Worm (Caenorhabditis elegans) whole organism, young adult: ENCODE results near the gene T19A5.3.
"Not testable (repeated sequence)": the region's sequence is repeated elsewhere in the genome, so short reads cannot be mapped to it uniquely, and the experiment has no call there.

Experiments used
- B0261.1 ChIP-seq: sonication (generic microtip); optimal IDR thresholded peaks from 2 replicates; lab custom pipeline; 2016; ENCODE audit warnings: mild to moderate bottlenecking, missing genetic modification characterization, moderate library complexity, missing compliant biosample characterization
- F22D6.2 ChIP-seq: sonication (generic microtip); optimal IDR thresholded peaks from 2 replicates; lab custom pipeline; 2016; ENCODE audit warnings: mild to moderate bottlenecking, missing genetic modification characterization, missing compliant biosample characterization
- Y53F4B.3 ChIP-seq: fragments of 200-800 bp; sonication (Bioruptor generic); IDR thresholded peaks from 2 replicates; pipeline ENCODE4 v1.3.6; 2022; ENCODE audit warnings: missing genetic modification reagents, missing genetic modification characterization, missing compliant biosample characterization
- Y56A3A.18 ChIP-seq: fragments of 200-800 bp; sonication (Bioruptor generic); IDR thresholded peaks from 2 replicates; pipeline ENCODE4 v1.3.6; 2022; ENCODE audit warnings: missing genetic modification reagents, missing genetic modification characterization, missing compliant biosample characterization
- Y67H2A.10 ChIP-seq: fragments of 200-800 bp; sonication (Bioruptor generic); conservative IDR thresholded peaks from 2 replicates; pipeline ENCODE4 v1.3.6; 2022; ENCODE audit warnings: missing genetic modification reagents, missing genetic modification characterization, missing compliant biosample characterization
- ama-1 ChIP-seq, 3 experiments: fragments of 150-350 bp in 1 of 3; sonication (generic microtip) in 2 of 3; optimal IDR thresholded peaks; 2 replicates each; lab custom pipeline; 2014 to 2018; ENCODE audit warnings: missing biosample characterization in 2 of 3, missing genetic modification characterization in 2 of 3, missing genetic modification reagents in 2 of 3
- aptf-3 ChIP-seq: fragments of 200-800 bp; sonication (Bioruptor generic); IDR thresholded peaks from 2 replicates; pipeline ENCODE4 v1.3.6; 2022; ENCODE audit warnings: missing genetic modification characterization, missing compliant biosample characterization
- ceh-100 ChIP-seq: fragments of 200-800 bp; sonication (Bioruptor generic); IDR thresholded peaks from 2 replicates; pipeline ENCODE4 v1.3.6; 2022; ENCODE audit warnings: missing genetic modification reagents, missing genetic modification characterization, missing compliant biosample characterization
- ceh-40 ChIP-seq: fragments of 200-800 bp; sonication (Bioruptor generic); IDR thresholded peaks from 2 replicates; pipeline ENCODE4 v1.3.6; 2022; ENCODE audit warnings: missing genetic modification characterization, missing compliant biosample characterization
- ceh-91 ChIP-seq: fragments of 200-800 bp; sonication (Bioruptor generic); IDR thresholded peaks from 2 replicates; pipeline ENCODE4 v1.3.6; 2022; ENCODE audit warnings: missing genetic modification reagents, missing genetic modification characterization, missing compliant biosample characterization
- chd-7 ChIP-seq: sonication (generic microtip); optimal IDR thresholded peaks from 2 replicates; lab custom pipeline; 2016; ENCODE audit warnings: mild to moderate bottlenecking, missing genetic modification characterization, moderate library complexity, missing compliant biosample characterization
- egrh-3 ChIP-seq: fragments of 200-800 bp; sonication (Bioruptor generic); IDR thresholded peaks from 2 replicates; pipeline ENCODE4 v1.3.6; 2022; ENCODE audit warnings: missing genetic modification reagents, missing genetic modification characterization, missing compliant biosample characterization
- him-1 ChIP-seq: sonication (generic microtip); optimal IDR thresholded peaks from 2 replicates; lab custom pipeline; 2016; ENCODE audit warnings: missing genotype, missing genetic modification reagents, missing genetic modification characterization, missing compliant biosample characterization
- hlh-12 ChIP-seq: sonication (generic microtip); optimal IDR thresholded peaks from 2 replicates; lab custom pipeline; 2016; ENCODE audit warnings: missing genetic modification characterization, missing compliant biosample characterization
- hmg-1.2 ChIP-seq: fragments of 200-800 bp; sonication (Bioruptor generic); IDR thresholded peaks from 2 replicates; pipeline ENCODE4 v1.3.6; 2022; ENCODE audit warnings: missing genetic modification reagents, missing genetic modification characterization, missing compliant biosample characterization
- lag-1 ChIP-seq: fragments of 200-800 bp; sonication (Bioruptor generic); IDR thresholded peaks from 2 replicates; pipeline ENCODE4 v1.3.6; 2022; ENCODE audit warnings: missing genetic modification reagents, missing genetic modification characterization, missing compliant biosample characterization
- lin-40 ChIP-seq: sonication (generic microtip); optimal IDR thresholded peaks from 2 replicates; lab custom pipeline; 2016; ENCODE audit warnings: missing genetic modification characterization, mild to moderate bottlenecking, missing compliant biosample characterization, missing genotype, missing genetic modification reagents
- lsy-27 ChIP-seq: sonication (generic microtip); optimal IDR thresholded peaks from 2 replicates; lab custom pipeline; 2017; ENCODE audit warnings: missing genetic modification characterization, mild to moderate bottlenecking, missing compliant biosample characterization, antibody characterized with exemption, missing genotype, borderline replicate concordance; ENCODE audit not compliant: insufficient read depth
- madf-8 ChIP-seq: fragments of 200-800 bp; sonication (Bioruptor generic); conservative IDR thresholded peaks from 2 replicates; pipeline ENCODE4 v1.3.6; 2022; ENCODE audit warnings: missing genetic modification reagents, missing genetic modification characterization, missing compliant biosample characterization
- mel-28 ChIP-seq: sonication (generic microtip); optimal IDR thresholded peaks from 2 replicates; lab custom pipeline; 2016; ENCODE audit warnings: borderline replicate concordance, mild to moderate bottlenecking, missing genetic modification characterization, missing compliant biosample characterization
- nfyb-1 ChIP-seq: fragments of 200-800 bp; sonication (Bioruptor generic); IDR thresholded peaks from 2 replicates; pipeline ENCODE4 v1.3.6; 2022; ENCODE audit warnings: missing genetic modification reagents, missing genetic modification characterization, missing compliant biosample characterization
- nhr-27 ChIP-seq: fragments of 200-800 bp; sonication (Bioruptor generic); optimal IDR thresholded peaks from 2 replicates; lab custom pipeline; 2018; ENCODE audit warnings: mild to moderate bottlenecking, missing genetic modification characterization, moderate library complexity, missing compliant biosample characterization
- pha-4 ChIP-seq: fragments of 150-350 bp; sonication (generic microtip); optimal IDR thresholded peaks from 2 replicates; lab custom pipeline; 2014; ENCODE audit warnings: missing biosample characterization, missing genetic modification reagents, missing genetic modification characterization
- rec-8 ChIP-seq, 2 experiments: sonication (generic microtip); optimal IDR thresholded peaks; 2 replicates each; lab custom pipeline; 2016; ENCODE audit warnings: mild to moderate bottlenecking in 2 of 2, missing genetic modification characterization in 2 of 2, missing genetic modification reagents in 2 of 2, missing genotype in 2 of 2, missing biosample characterization in 1 of 2, missing compliant biosample characterization in 1 of 2, moderate library complexity in 1 of 2
- repo-1 ChIP-seq: sonication (generic microtip); optimal IDR thresholded peaks from 2 replicates; lab custom pipeline; 2017; ENCODE audit warnings: mild to moderate bottlenecking, missing genetic modification characterization, missing compliant biosample characterization
- sdz-38 ChIP-seq: sonication (generic microtip); optimal IDR thresholded peaks from 2 replicates; lab custom pipeline; 2016; ENCODE audit warnings: missing genotype, missing genetic modification characterization, missing compliant biosample characterization
- sea-2 ChIP-seq: fragments of 200-800 bp; sonication (Bioruptor generic); IDR thresholded peaks from 2 replicates; pipeline ENCODE4 v1.3.6; 2022; ENCODE audit warnings: missing genetic modification characterization, missing compliant biosample characterization
- snpc-1.1 ChIP-seq: sonication (generic microtip); optimal IDR thresholded peaks from 2 replicates; lab custom pipeline; 2017; ENCODE audit warnings: missing genetic modification characterization, mild to moderate bottlenecking, missing compliant biosample characterization, antibody characterized with exemption, moderate library complexity, missing genotype, missing genetic modification reagents; ENCODE audit not compliant: insufficient read depth
- snpc-4 ChIP-seq, 5 experiments: fragments of 150-350 bp in 1 of 5; sonication (generic microtip) in 4 of 5; optimal IDR thresholded peaks; 2 replicates each; lab custom pipeline; 2014 to 2018; ENCODE audit warnings: missing genetic modification characterization in 5 of 5, missing biosample characterization in 3 of 5, antibody characterized with exemption in 2 of 5, mild to moderate bottlenecking in 2 of 5, missing compliant biosample characterization in 2 of 5, missing genotype in 2 of 5, moderate library complexity in 2 of 5, missing genetic modification reagents in 1 of 5
- sptf-2 ChIP-seq: fragments of 200-800 bp; sonication (Bioruptor generic); optimal IDR thresholded peaks from 2 replicates; lab custom pipeline; 2018; ENCODE audit warnings: mild to moderate bottlenecking, missing genetic modification characterization, missing compliant biosample characterization
- tbp1 ChIP-seq: fragments of 200-800 bp; sonication (Bioruptor generic); optimal IDR thresholded peaks from 2 replicates; lab custom pipeline; 2018; ENCODE audit warnings: mild to moderate bottlenecking, missing genetic modification characterization, missing compliant biosample characterization
- tlf-1 ChIP-seq: fragments of 200-800 bp; sonication (Bioruptor generic); optimal IDR thresholded peaks from 2 replicates; lab custom pipeline; 2018; ENCODE audit warnings: mild to moderate bottlenecking, missing genetic modification characterization, missing compliant biosample characterization
- zim-3 ChIP-seq: sonication (generic microtip); optimal IDR thresholded peaks from 2 replicates; lab custom pipeline; 2017; ENCODE audit warnings: mild to moderate bottlenecking, missing genetic modification characterization, moderate library complexity, missing compliant biosample characterization

The T19A5.3 gene

DNA sequence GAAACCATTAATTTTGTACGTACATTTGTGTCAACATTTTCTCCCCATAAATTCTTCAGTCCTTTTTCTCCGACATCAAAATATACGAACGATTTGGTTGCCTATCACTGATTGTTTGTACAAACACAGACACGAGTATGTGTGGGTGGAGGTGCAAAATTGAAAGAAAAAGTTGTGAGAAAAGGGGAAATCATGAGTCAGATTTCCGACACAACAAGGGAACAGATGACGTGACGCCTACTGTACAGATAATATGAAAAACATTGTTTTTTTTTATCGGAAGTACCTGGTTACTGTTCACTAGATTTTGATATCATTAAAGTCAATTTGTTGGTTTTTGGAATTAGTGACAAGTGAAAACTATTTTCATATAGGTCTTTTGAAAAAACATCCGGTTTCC is 9.6 kb downstream of the T19A5.3 start:
- TF ChIP-seq ceh-40 (GFP tag; lab: Robert Waterston, UW): no peak
- TF ChIP-seq madf-8 (GFP tag; lab: Robert Waterston, UW): no peak
- no peak for TF ChIP-seq B0261.1 (tag; lab: Kevin White, UChicago)
- TF ChIP-seq nhr-27 (tag; lab: Kevin White, UChicago): no peak
- TF ChIP-seq, all 124 proteins: peak for 0

DNA sequence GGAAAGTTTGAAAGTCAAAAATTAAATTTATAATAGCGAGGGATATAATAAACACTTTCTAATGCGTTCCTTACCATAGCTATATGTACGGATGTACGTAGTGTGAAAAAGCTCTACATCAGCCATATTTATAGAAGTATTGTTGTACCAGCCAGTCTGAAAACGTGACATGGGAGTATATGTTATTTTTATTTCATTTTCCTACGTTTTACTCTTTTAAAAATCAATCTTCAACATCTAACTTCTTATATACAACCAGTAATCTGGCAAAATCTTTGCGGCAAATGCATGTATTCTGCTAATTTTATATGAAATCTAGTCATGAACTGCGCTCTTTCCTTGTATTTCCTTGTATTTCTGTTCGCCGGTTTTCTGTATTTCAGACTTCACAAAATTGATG is 11.5 kb downstream of the T19A5.3 start, which contains the start of gene H14N18.2:
Gene H14N18.2, plus strand, starts transcription at position 301 of the 400 bp plus-strand sequence.
- no peak for TF ChIP-seq Y67H2A.10
- no peak for TF ChIP-seq chd-7 (tag; lab: Kevin White, UChicago)
- no peak for TF ChIP-seq tbp1 (GFP tag; lab: Kevin White, UChicago)
- TF ChIP-seq sptf-2 (GFP tag; lab: Kevin White, UChicago): no peak
- TF ChIP-seq ceh-100 (GFP tag; lab: Robert Waterston, UW): no peak
- no peak for TF ChIP-seq egrh-3 (GFP tag; lab: Robert Waterston, UW)
- TF ChIP-seq lag-1 (GFP tag; lab: Robert Waterston, UW): no peak
- no peak for TF ChIP-seq lsy-27
- no peak for TF ChIP-seq ceh-91 (GFP tag; lab: Robert Waterston, UW)
- no peak for TF ChIP-seq lin-40
- TF ChIP-seq tlf-1: no peak
- TF ChIP-seq snpc-1.1: no peak

DNA sequence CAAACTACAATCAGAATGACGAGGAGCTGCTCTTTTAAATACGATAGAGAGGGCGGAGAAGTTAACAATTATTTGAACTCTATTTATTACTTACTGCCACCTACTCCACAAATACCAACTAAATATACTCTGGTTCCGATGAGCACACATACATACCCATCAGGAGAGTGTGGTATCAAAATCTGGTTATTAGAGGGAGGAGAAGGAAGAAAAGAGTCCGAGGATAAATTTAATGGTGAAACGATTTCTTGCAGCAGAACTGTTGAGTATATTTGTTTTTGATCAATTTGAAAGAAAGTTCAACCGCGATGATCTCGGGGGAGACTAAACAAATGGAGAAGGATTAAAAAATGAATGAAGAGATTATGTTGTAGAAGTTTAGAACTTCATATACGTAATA is 14.9 kb downstream of the T19A5.3 start, which contains the start of gene H14N18.4:
Gene H14N18.4, minus strand, starts transcription at position 12 of the 400 bp plus-strand sequence.
- no peak for TF ChIP-seq repo-1 (tag; lab: Kevin White, UChicago)
- TF ChIP-seq tlf-1: no peak
- no peak for TF ChIP-seq sdz-38 (tag; lab: Kevin White, UChicago)
- TF ChIP-seq, all 124 proteins: peak for 0

DNA sequence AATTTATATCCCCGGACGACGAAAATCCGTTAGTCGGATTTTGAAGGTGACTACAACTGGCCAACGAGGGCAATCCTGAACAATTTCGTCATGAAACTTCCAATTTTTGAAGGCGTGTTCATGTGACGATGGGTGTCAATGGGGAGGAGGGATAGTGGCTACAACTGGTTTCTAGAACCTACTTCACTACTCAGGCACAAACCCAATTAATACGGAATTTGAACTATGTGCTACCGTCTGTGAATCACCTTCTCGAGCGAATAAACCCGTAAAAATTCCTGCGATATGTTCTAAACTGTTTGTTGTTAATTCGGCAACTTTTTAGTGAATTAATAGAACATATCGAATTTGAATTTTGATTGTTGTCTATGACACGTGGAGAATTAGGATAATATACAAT is 16.1 kb downstream of the T19A5.3 start:
- TF ChIP-seq Y56A3A.18 (no peak), him-1 (no peak), pha-4 (tag; lab: Kevin White, UChicago) (no peak), sea-2 (no peak), hlh-12 (tag; lab: Kevin White, UChicago) (no peak), zim-3 (tag; lab: Kevin White, UChicago) (no peak), F22D6.2 (tag; lab: Kevin White, UChicago) (no peak), mel-28 (tag; lab: Kevin White, UChicago) (no peak), rec-8 (tag; optimal IDR thresholded peaks at IDR 0.05; lab: Kevin White, UChicago) (no peak), ama-1 (optimal IDR thresholded peaks at IDR 0.05; lab: Kevin White, UChicago) (no peak), ama-1 (GFP tag; optimal IDR thresholded peaks at IDR 0.05; lab: Kevin White, UChicago) (no peak), Y53F4B.3 (no peak), lag-1 (GFP tag; lab: Robert Waterston, UW) (no peak), nfyb-1 (GFP tag; lab: Robert Waterston, UW) (no peak), ceh-91 (GFP tag; lab: Robert Waterston, UW) (no peak), aptf-3 (GFP tag; lab: Robert Waterston, UW) (no peak), tbp1 (GFP tag; lab: Kevin White, UChicago) (no peak)
- TF ChIP-seq, all 124 proteins: peak for 0

DNA sequence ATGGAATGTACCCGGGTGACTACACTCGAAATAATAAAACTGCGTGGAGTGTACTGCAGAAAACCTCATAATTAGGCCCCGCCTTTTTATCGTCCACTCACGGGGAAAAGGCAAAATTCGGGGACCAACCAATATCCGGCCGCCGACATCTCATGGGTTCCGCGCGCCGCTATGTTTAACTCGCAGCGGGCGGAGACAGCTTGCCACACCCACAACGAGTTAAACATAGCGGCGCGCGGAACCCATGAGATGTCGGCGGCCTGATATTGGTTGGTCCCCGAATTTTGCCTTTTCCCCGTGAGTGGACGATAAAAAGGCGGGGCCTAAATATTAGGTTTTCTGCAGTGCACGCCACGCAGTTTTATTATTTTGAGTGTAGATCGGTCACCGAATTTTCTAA is 19.9 kb downstream of the T19A5.3 start:
- TF ChIP-seq hmg-1.2 (0 out of 2 replicates have a peak, but pooled peaks have one; percentile 21), snpc-4 (tag; optimal IDR thresholded peaks at IDR 0.05; lab: Kevin White, UChicago) (peak in 3 of 4 experiments; percentile 2 to 92 (median 89))
- TF ChIP-seq snpc-4 (GFP tag; optimal IDR thresholded peaks at IDR 0.05; lab: Kevin White, UChicago): not testable (repeated sequence)
